Fruit fly (Drosophila melanogaster): ENCODE measurements around the gene CG33630.
A peak's percentile ranks its signal among the peaks of the same experiment; 100 is the strongest.

CG33630 gene

DNA sequence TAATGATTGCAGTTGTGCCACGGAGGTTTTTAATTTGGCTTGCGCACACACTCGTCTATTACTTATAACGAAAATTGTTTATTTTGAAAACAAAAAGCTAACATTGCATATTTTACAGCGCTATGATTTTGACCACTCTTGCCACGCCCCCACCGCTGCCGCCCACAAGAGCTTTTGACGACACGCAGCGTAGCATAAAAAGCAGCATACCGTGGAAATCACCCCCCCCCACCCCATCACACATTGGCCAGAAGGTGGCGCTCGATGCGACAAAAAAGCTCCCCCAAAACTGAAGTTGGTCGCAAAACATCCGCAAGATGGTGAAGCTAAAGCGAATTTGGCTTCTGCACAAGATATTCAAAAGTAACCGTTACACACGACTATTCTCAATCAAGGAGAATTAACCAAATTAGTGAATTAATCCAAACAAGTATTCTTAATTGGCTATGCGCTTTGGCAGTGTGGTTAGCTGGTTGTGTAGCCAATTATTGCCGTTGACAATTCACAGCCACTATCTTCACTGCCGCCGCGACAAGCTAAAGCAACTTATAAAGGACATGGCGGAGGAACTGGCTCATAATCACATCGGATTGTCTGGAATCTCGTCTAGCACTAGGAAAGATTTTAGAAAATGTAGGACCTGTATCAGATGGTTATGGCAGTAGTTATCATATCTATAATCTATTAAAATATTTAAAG, 38.2 kb downstream of the CG33630 start (continued):
- no peak for TF ChIP-seq CG8765 (GFP tag; IDR thresholded peaks at IDR 0.05)
- TF ChIP-seq CG1832 (GFP tag; optimal IDR thresholded peaks at IDR 0.05): no peak
- no peak for TF ChIP-seq br (optimal IDR thresholded peaks at IDR 0.05)
- peak; percentile 63; the same call in 1 of the 2 replicates for TF ChIP-seq stc (GFP tag; IDR thresholded peaks at IDR 0.05)
- no peak for TF ChIP-seq Elba2 (GFP tag; optimal IDR thresholded peaks at IDR 0.05)
- no peak for TF ChIP-seq crp (GFP tag; optimal IDR thresholded peaks at IDR 0.05)
- peak; percentile 31 for TF ChIP-seq Sox102F (GFP tag; optimal IDR thresholded peaks at IDR 0.05)
- TF ChIP-seq crol (GFP tag; IDR thresholded peaks at IDR 0.05): peak; percentile 98
- TF ChIP-seq sqz (GFP tag; optimal IDR thresholded peaks at IDR 0.05): no peak
- 0 out of 3 replicates have a peak, but pooled peaks have one; percentile 40 for TF ChIP-seq sr (GFP tag; IDR thresholded peaks at IDR 0.05)
- TF ChIP-seq CG9215 (GFP tag; IDR thresholded peaks at IDR 0.05): no peak
- TF ChIP-seq fu2 (GFP tag; optimal IDR thresholded peaks at IDR 0.05): no peak
- TF ChIP-seq Dp (GFP tag; optimal IDR thresholded peaks at IDR 0.05): peak; percentile 36
- TF ChIP-seq cas (GFP tag; IDR thresholded peaks at IDR 0.05): no peak
- TF ChIP-seq Myb (GFP tag; optimal IDR thresholded peaks at IDR 0.05): peak; percentile 99
- 0 out of 2 replicates have a peak, but pooled peaks have one; percentile 58 for TF ChIP-seq bowl (GFP tag; IDR thresholded peaks at IDR 0.05)
- TF ChIP-seq Bdp1 (GFP tag; optimal IDR thresholded peaks at IDR 0.05): no peak
- TF ChIP-seq Fer1 (GFP tag; optimal IDR thresholded peaks at IDR 0.05): peak; percentile 65
- TF ChIP-seq CG11456 (GFP tag; IDR thresholded peaks at IDR 0.05): peak; percentile 83
- TF ChIP-seq CG16815 (GFP tag; optimal IDR thresholded peaks at IDR 0.05): no peak
- peak; percentile 27; the same call in 1 of the 2 replicates for TF ChIP-seq E2f2 (GFP tag; IDR thresholded peaks at IDR 0.05)
- TF ChIP-seq dmrt11E (tag; optimal IDR thresholded peaks at IDR 0.05): no peak
- TF ChIP-seq hbn (GFP tag; IDR thresholded peaks at IDR 0.05; ENCODE audit: partially characterized antibody): 0 out of 2 replicates have a peak, but pooled peaks have one; percentile 17
- peak; percentile 45; the same call in 1 of the 3 replicates for TF ChIP-seq ase (GFP tag; IDR thresholded peaks at IDR 0.05)
- no peak for TF ChIP-seq maf-S (GFP tag; optimal IDR thresholded peaks at IDR 0.05)
- no peak for TF ChIP-seq CG14050 (GFP tag; IDR thresholded peaks at IDR 0.05)
- no peak for TF ChIP-seq inv (GFP tag; IDR thresholded peaks at IDR 0.05; ENCODE audit: partially characterized antibody)
- no peak for TF ChIP-seq CG18764 (GFP tag; optimal IDR thresholded peaks at IDR 0.05)
- peak; percentile 32; the same call in 1 of the 2 replicates for TF ChIP-seq Adf1 (GFP tag; IDR thresholded peaks at IDR 0.05)
- no peak for TF ChIP-seq pho (GFP tag; optimal IDR thresholded peaks at IDR 0.05)
- no peak for TF ChIP-seq eve (GFP tag; optimal IDR thresholded peaks at IDR 0.05)
- no peak for TF ChIP-seq lov (optimal IDR thresholded peaks at IDR 0.05)
- no peak for TF ChIP-seq lov (GFP tag; IDR thresholded peaks at IDR 0.05)
- TF ChIP-seq twi (tag; optimal IDR thresholded peaks at IDR 0.05): no peak
- no peak for TF ChIP-seq CG9437 (GFP tag; optimal IDR thresholded peaks at IDR 0.05)
- no peak for TF ChIP-seq CG15601 (tag; optimal IDR thresholded peaks at IDR 0.05)
- TF ChIP-seq HLH4C (GFP tag; IDR thresholded peaks at IDR 0.05; ENCODE audit: partially characterized antibody): no peak
- no peak for TF ChIP-seq hb (GFP tag; IDR thresholded peaks at IDR 0.05; ENCODE audit: partially characterized antibody)
- TF ChIP-seq rib (GFP tag; IDR thresholded peaks at IDR 0.05): no peak
- no peak for TF ChIP-seq Deaf1 (tag; optimal IDR thresholded peaks at IDR 0.05)
- no peak for TF ChIP-seq CG4360 (GFP tag; IDR thresholded peaks at IDR 0.05)
- TF ChIP-seq Fer3 (tag; optimal IDR thresholded peaks at IDR 0.05): peak; percentile 7
- TF ChIP-seq CG13775 (GFP tag; optimal IDR thresholded peaks at IDR 0.05): peak; percentile 16
- no peak for TF ChIP-seq abd-A (tag; optimal IDR thresholded peaks at IDR 0.05)
- TF ChIP-seq ap (GFP tag; IDR thresholded peaks at IDR 0.05): no peak
- TF ChIP-seq Sin3A (optimal IDR thresholded peaks at IDR 0.05): no peak
- TF ChIP-seq CG1233 (GFP tag; optimal IDR thresholded peaks at IDR 0.05): peak; percentile 14
- peak; percentile 81 for TF ChIP-seq ci (GFP tag; IDR thresholded peaks at IDR 0.05)
- TF ChIP-seq CG14710 (tag; optimal IDR thresholded peaks at IDR 0.05): no peak
- TF ChIP-seq nmo (GFP tag; optimal IDR thresholded peaks at IDR 0.05): peak; percentile 10
- TF ChIP-seq CG10267 (tag; optimal IDR thresholded peaks at IDR 0.05): no peak

Measured in whole organism, embryonic.